Worm (Caenorhabditis elegans) whole organism, dauer: ENCODE measurements around the gene F56F10.2.

Experiments
- unc-62 ChIP-seq: sonication (generic microtip); optimal IDR thresholded peaks from 2 replicates; lab custom pipeline; 2017; ENCODE audit warnings: missing biosample characterization, missing genetic modification reagents, missing genetic modification characterization

The F56F10.2 gene

DNA sequence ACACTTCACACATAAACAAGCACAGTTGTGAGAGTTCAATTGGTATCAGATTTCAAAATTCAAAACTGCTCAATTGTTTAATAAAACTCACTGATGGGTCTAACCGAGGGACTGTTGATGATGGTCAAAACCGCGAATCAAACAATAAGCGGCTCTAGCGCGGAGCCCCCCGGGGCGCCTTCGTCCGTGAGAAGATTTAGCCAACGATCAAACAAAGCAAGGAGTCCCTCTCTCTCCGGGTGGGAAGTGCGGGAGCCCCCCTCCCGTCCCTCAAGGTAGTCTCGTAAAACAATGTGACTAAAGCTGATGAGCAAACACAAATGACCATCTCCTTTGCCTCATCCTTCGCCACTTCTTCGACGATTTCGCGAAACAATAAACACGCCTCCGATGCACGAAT lies 1.8 kb upstream of the F56F10.2 start:
- TF ChIP-seq unc-62, result no peak

- no peak for TF ChIP-seq unc-62
These were observed 2.0 kb downstream of the F56F10.2 start for ce11 chrX:861378-861777.

ce11 chrX:863478-863877 lies 4.1 kb downstream of the F56F10.2 start, which contains the start of gene cdo-1:
cdo-1 (minus strand) TSS chrX:863578.
- no peak for TF ChIP-seq unc-62

DNA sequence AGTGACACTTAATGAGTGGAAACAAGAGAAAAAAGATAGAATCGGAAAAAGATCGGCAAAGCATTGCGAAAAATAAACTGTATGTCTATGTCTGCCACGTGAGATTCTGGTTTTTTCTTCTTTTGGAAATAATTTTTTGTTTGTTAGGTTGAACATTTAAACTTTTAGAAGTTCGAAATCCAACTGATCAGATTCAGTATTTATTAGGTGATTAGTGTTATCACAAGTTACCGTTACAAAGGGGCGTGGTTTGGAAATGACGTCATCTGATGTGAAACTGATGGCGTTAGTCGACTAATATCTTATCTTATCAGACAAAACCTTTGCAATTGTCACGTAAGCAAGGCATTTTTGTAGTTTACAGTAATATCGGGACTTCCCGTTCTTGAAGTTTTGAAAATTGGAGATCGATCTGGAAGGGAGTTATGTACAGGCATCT lies 4.9 kb downstream of the F56F10.2 start:
- TF ChIP-seq unc-62, result no peak

- no peak for TF ChIP-seq unc-62
These were observed 5.8 kb downstream of the F56F10.2 start for ce11 chrX:865214-865613.

- TF ChIP-seq unc-62, result no peak
These were observed 11.6 kb downstream of the F56F10.2 start, which contains the start of gene lgl-1 for ce11 chrX:871020-871419. lgl-1 (minus strand) TSS chrX:871089.

ce11 chrX:871957-872715 lies 12.7 kb downstream of the F56F10.2 start, which contains the start of gene F56F10.1:
F56F10.1 (plus strand) TSS chrX:872603.
- no peak for TF ChIP-seq unc-62

DNA sequence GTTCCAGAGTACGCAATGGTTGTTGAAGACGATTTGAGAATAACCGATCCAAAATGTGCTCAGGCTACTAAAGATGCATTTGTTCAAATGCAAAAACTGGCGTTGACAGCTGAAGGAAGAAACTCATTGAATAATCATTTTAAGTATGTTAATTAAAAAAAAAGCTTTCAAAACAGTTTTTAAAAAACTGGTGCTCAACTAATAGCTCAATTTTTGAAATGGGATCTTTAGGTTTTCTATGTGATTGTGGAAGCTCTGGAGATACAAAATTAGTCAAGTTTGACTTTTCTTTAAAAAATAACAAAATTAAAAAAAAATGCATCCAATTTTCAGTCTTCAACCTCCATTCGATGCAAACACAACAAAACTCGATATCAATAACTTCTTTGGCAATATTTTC lies 14.2 kb downstream of the F56F10.2 start:
- no peak for TF ChIP-seq unc-62

- no peak for TF ChIP-seq unc-62
These were observed 17.5 kb downstream of the F56F10.2 start, which contains the start of gene ZC13.1 for ce11 chrX:876935-877334. ZC13.1 (plus strand) TSS chrX:877239.

ce11 chrX:880367-880766 lies 21.0 kb downstream of the F56F10.2 start, which contains the start of gene ZC13.2:
ZC13.2 (plus strand) TSS chrX:880667.
- no peak for TF ChIP-seq unc-62

ce11 chrX:888294-888693 lies 28.9 kb downstream of the F56F10.2 start, which contains the start of gene mam-1:
mam-1 (minus strand) TSS chrX:888394.
- TF ChIP-seq unc-62, result no peak

DNA sequence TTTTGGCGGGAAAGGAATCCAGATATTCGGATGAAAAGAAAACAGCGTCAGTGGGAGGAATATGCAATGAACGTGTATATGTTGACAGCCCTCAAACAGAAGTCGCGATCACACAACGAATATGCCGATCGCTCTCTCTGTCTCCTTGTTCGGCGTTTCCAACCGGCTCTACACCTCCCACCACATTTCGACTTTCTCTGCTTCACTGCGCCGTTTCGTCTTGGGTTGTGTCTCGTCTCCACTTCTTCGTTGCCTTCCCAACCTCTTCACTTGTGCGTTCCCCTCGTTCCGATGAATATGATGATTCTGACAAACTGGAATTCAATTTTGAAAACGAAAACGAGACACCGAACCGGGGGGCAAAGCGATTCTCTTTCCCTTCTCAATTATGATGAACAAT lies 38.5 kb downstream of the F56F10.2 start, which contains the start of gene mab-7:
Gene mab-7, minus strand, starts transcription at position 101 of the 400 bp plus-strand sequence.
- TF ChIP-seq unc-62, result no peak

DNA sequence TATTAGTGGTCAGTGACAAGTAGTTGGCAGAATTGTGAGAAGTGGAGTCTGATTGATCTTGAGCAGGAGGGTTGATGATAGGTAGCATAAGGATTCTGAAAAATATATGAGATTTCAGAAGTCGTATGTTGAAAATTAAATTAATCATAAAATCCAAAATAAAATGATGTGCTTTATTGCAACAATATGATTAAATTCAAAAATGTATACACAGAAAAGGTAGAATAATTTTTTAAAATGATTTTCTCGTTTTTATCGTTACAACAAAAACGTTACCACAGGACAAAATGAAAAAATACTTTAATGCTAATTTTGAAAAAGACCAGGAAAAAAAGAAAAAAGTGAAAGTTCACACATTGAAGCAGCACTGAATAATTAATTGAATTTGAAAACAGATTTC lies 43.1 kb downstream of the F56F10.2 start, which contains the start of gene ZC13.10:
Gene ZC13.10, minus strand, starts transcription at position 101 of the 400 bp plus-strand sequence.
- TF ChIP-seq unc-62, result no peak

DNA sequence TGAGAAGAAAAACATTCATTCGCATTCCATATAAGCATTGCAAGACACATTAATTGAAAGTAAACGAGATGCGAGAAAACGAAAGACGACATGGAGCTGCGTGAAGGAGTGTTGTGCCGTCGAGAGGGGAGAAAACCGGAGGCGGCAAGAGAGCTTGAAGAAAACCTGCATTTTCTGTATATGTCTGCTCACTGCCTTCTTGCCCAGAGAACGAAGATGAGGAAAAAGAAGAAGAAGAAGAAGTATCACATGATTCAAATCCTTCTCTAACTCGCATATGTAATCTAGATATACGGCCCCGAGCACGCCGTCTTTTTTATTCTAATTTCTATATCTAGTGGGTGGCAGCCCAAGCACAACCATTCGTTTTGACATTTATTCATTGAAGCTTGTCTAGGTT lies 50.9 kb downstream of the F56F10.2 start:
- TF ChIP-seq unc-62, result no peak
